Worm (Caenorhabditis elegans): ENCODE measurements around the gene F28B12.6.
A peak's percentile ranks its signal among the peaks of the same experiment; 100 is the strongest.

- TF ChIP-seq him-1 (tag; optimal IDR thresholded peaks at IDR 0.05) (peak; percentile 16), dao-5 (tag; optimal IDR thresholded peaks at IDR 0.05) (no peak)
Observed at ce11 chrII:5942593-5942992, 1.9 kb downstream of the F28B12.6 start, which contains the start of gene F28B12.1.
